Fruit fly (Drosophila melanogaster): ENCODE measurements around the gene CG31142.

Gene CG31142

DNA sequence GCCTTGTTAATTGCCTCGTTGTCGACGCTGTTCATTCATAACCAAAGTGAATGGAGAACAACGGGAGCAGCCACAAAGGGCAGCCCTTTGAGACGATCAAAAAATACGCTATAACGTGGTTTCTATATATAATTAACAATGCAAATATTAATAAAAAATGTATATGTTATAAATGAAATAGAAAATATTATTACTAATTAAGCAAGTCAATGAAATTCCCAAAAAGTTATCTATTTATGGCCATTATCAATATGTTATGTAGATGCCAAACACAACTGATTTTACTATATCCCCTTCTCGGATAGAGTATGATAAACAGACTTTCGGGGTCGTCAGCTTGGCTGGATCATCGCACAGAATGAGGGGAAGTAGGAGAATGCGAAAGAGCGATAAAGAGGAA lies 40.4 kb downstream of the CG31142 start (continued):
- TF ChIP-seq abd-A (tag; optimal IDR thresholded peaks at IDR 0.05) = peak; percentile 20
- 0 out of 2 replicates have a peak, but pooled peaks have one; percentile 39 for TF ChIP-seq cas (GFP tag; IDR thresholded peaks at IDR 0.05)
- TF ChIP-seq grau (tag; optimal IDR thresholded peaks at IDR 0.05) = peak; percentile 68
- TF ChIP-seq CG13424 (tag; optimal IDR thresholded peaks at IDR 0.05) = peak; percentile 78
- TF ChIP-seq zfh2 (GFP tag; optimal IDR thresholded peaks at IDR 0.05) = no peak
- TF ChIP-seq klu (GFP tag; IDR thresholded peaks at IDR 0.05) = peak; percentile 49; the same call in 1 of the 2 replicates
- peak; percentile 55 for TF ChIP-seq phol (tag; optimal IDR thresholded peaks at IDR 0.05)
- peak; percentile 19 for TF ChIP-seq CG5180 (GFP tag; optimal IDR thresholded peaks at IDR 0.05)
- 0 out of 3 replicates have a peak, but pooled peaks have one; percentile 32 for TF ChIP-seq C15 (GFP tag; IDR thresholded peaks at IDR 0.05)
- TF ChIP-seq Meics (GFP tag; optimal IDR thresholded peaks at IDR 0.05) = peak; percentile 41
- TF ChIP-seq Aef1 (GFP tag; IDR thresholded peaks at IDR 0.05) = peak; percentile 43; the same call in 2 of the 3 replicates
- TF ChIP-seq Drgx (GFP tag; IDR thresholded peaks at IDR 0.05) = 0 out of 2 replicates have a peak, but pooled peaks have one; percentile 11
- TF ChIP-seq jigr1 (GFP tag; IDR thresholded peaks at IDR 0.05) = no peak
- no peak for TF ChIP-seq Neu2 (GFP tag; optimal IDR thresholded peaks at IDR 0.05; ENCODE audit: borderline replicate concordance)
- TF ChIP-seq Ptx1 (GFP tag; IDR thresholded peaks at IDR 0.05) = peak; percentile 79
- TF ChIP-seq CG17361 (GFP tag; IDR thresholded peaks at IDR 0.05) = peak; percentile 70; the same call in 2 of the 3 replicates
- no peak; the same call in 2 of the 3 replicates for TF ChIP-seq Mrtf (GFP tag; IDR thresholded peaks at IDR 0.05)
- TF ChIP-seq Nf-YC (tag; optimal IDR thresholded peaks at IDR 0.05) = peak; percentile 62
- TF ChIP-seq CkIIα-i1 (GFP tag; IDR thresholded peaks at IDR 0.05) = no peak
- peak; percentile 64 for TF ChIP-seq CG32532 (GFP tag; IDR thresholded peaks at IDR 0.05)
- TF ChIP-seq CG3847 (GFP tag; IDR thresholded peaks at IDR 0.05) = peak; percentile 58
- TF ChIP-seq CG11696 (GFP tag; IDR thresholded peaks at IDR 0.05) = no peak
- TF ChIP-seq CG32772 (GFP tag; IDR thresholded peaks at IDR 0.05) = 0 out of 2 replicates have a peak, but pooled peaks have one; percentile 16
- TF ChIP-seq Kr (GFP tag; optimal IDR thresholded peaks at IDR 0.05) = no peak
- TF ChIP-seq Sox102F (GFP tag; optimal IDR thresholded peaks at IDR 0.05) = peak; percentile 69
- TF ChIP-seq CG9932 (GFP tag; IDR thresholded peaks at IDR 0.05) = peak; percentile 60
- no peak for TF ChIP-seq CG7786 (GFP tag; optimal IDR thresholded peaks at IDR 0.05)
- 0 out of 2 replicates have a peak, but pooled peaks have one; percentile 27 for TF ChIP-seq CG1024 (GFP tag; IDR thresholded peaks at IDR 0.05)
- no peak for TF ChIP-seq CG16779 (GFP tag; IDR thresholded peaks at IDR 0.05)
- peak; percentile 33 for TF ChIP-seq nerfin-1 (tag; optimal IDR thresholded peaks at IDR 0.05)
- peak; percentile 63 for TF ChIP-seq HLH3B (GFP tag; IDR thresholded peaks at IDR 0.05)
- peak; percentile 33; the same call in 1 of the 2 replicates for TF ChIP-seq wdn (GFP tag; IDR thresholded peaks at IDR 0.05)
- peak; percentile 48 for TF ChIP-seq CG30403 (GFP tag; optimal IDR thresholded peaks at IDR 0.05)
- TF ChIP-seq CG10543 (GFP tag; optimal IDR thresholded peaks at IDR 0.05) = peak; percentile 79
- peak; percentile 61 for TF ChIP-seq unpg (GFP tag; optimal IDR thresholded peaks at IDR 0.05)
- TF ChIP-seq CG3281 (GFP tag; optimal IDR thresholded peaks at IDR 0.05) = peak; percentile 13
- TF ChIP-seq ranshi (GFP tag; IDR thresholded peaks at IDR 0.05) = peak; percentile 26; the same call in 1 of the 2 replicates
- TF ChIP-seq Rfx (GFP tag; IDR thresholded peaks at IDR 0.05) = peak; percentile 48
- TF ChIP-seq MBD-R2 (GFP tag; IDR thresholded peaks at IDR 0.05) = no peak
- no peak for TF ChIP-seq en (GFP tag; optimal IDR thresholded peaks at IDR 0.05)
- TF ChIP-seq CG6689 (GFP tag; IDR thresholded peaks at IDR 0.05) = peak; percentile 52
- TF ChIP-seq CG15011 (GFP tag; optimal IDR thresholded peaks at IDR 0.05) = no peak
- TF ChIP-seq Optix (GFP tag; IDR thresholded peaks at IDR 0.05) = no peak
- TF ChIP-seq CG13296 (GFP tag; optimal IDR thresholded peaks at IDR 0.05) = peak; percentile 57
- TF ChIP-seq wor (GFP tag; IDR thresholded peaks at IDR 0.05) = peak; percentile 26; the same call in 1 of the 2 replicates
- TF ChIP-seq NfI (GFP tag; optimal IDR thresholded peaks at IDR 0.05) = peak; percentile 47
- TF ChIP-seq slbo (GFP tag; IDR thresholded peaks at IDR 0.05) = peak; percentile 66
- no peak for TF ChIP-seq CG6175 (GFP tag; IDR thresholded peaks at IDR 0.05)
- TF ChIP-seq ewg (GFP tag; optimal IDR thresholded peaks at IDR 0.05) = peak; percentile 17
- TF ChIP-seq dmrt99B (tag; optimal IDR thresholded peaks at IDR 0.05) = peak; percentile 58
- peak; percentile 20 for TF ChIP-seq org-1 (GFP tag; optimal IDR thresholded peaks at IDR 0.05)

All from whole organism, embryonic.